Fruit fly (Drosophila melanogaster) whole organism, prepupa: ENCODE measurements around the gene CG11367.

Source experiments
- Blimp-1 ChIP-seq: fragments of 200-800 bp; sonication (Bioruptor generic); optimal IDR thresholded peaks from 3 replicates; lab custom pipeline; 2017; ENCODE audit warnings: missing biosample characterization, missing genetic modification characterization, mild to moderate bottlenecking, moderate library complexity, missing genetic modification reagents
- CG10669 ChIP-seq: fragments of 200-800 bp; sonication (Bioruptor generic); optimal IDR thresholded peaks from 3 replicates; lab custom pipeline; 2018; ENCODE audit warnings: missing biosample characterization, mild to moderate bottlenecking, missing genetic modification characterization, moderate library complexity
- CG11294 ChIP-seq: fragments of 200-800 bp; sonication (Bioruptor generic); IDR thresholded peaks from 2 replicates; pipeline ENCODE4 v1.3.6; 2022; ENCODE audit warnings: missing biosample characterization, missing genetic modification characterization
- CG11762 ChIP-seq: fragments of 200-800 bp; sonication (Bioruptor generic); optimal IDR thresholded peaks from 3 replicates; lab custom pipeline; 2016; ENCODE audit warnings: missing biosample characterization, missing genetic modification characterization; ENCODE audit not compliant: insufficient read depth
- CG11902 ChIP-seq: fragments of 200-800 bp; sonication (Bioruptor generic); optimal IDR thresholded peaks from 3 replicates; lab custom pipeline; 2016; ENCODE audit warnings: missing biosample characterization, missing genetic modification characterization
- CG15336 ChIP-seq: fragments of 200-800 bp; sonication (Bioruptor generic); IDR thresholded peaks from 2 replicates; pipeline ENCODE4 v1.3.6; 2022; ENCODE audit warnings: missing biosample characterization, missing genetic modification characterization
- CG1621 ChIP-seq: fragments of 200-800 bp; sonication (Bioruptor generic); optimal IDR thresholded peaks from 3 replicates; lab custom pipeline; 2018; ENCODE audit warnings: missing biosample characterization, mild to moderate bottlenecking, missing genetic modification characterization
- CG16779 ChIP-seq: fragments of 200-800 bp; sonication (Bioruptor generic); optimal IDR thresholded peaks from 3 replicates; lab custom pipeline; 2017; ENCODE audit warnings: missing biosample characterization, mild to moderate bottlenecking, missing genetic modification characterization
- CG3032 ChIP-seq: fragments of 200-800 bp; optimal IDR thresholded peaks from 2 replicates; lab custom pipeline; 2019; ENCODE audit warnings: missing biosample characterization, mild to moderate bottlenecking, missing genetic modification characterization, moderate library complexity
- CG31627 ChIP-seq: fragments of 200-800 bp; sonication (Bioruptor generic); optimal IDR thresholded peaks from 3 replicates; lab custom pipeline; 2016; ENCODE audit warnings: missing biosample characterization, missing genetic modification characterization
- CG32006 ChIP-seq: fragments of 200-800 bp; sonication (Bioruptor generic); optimal IDR thresholded peaks from 3 replicates; lab custom pipeline; 2017; ENCODE audit warnings: missing biosample characterization, mild to moderate bottlenecking, missing genetic modification characterization
- CG34406 ChIP-seq: fragments of 200-800 bp; sonication (Bioruptor generic); optimal IDR thresholded peaks from 3 replicates; lab custom pipeline; 2016; ENCODE audit warnings: missing biosample characterization, missing genetic modification characterization
- CG3919 ChIP-seq: fragments of 200-800 bp; sonication (Bioruptor generic); optimal IDR thresholded peaks from 3 replicates; lab custom pipeline; 2016; ENCODE audit warnings: missing biosample characterization, missing genetic modification characterization
- CG6163 ChIP-seq: fragments of 200-800 bp; sonication (Bioruptor generic); IDR thresholded peaks from 3 replicates; pipeline ENCODE4 v1.3.6; 2022; ENCODE audit warnings: missing biosample characterization, missing genetic modification characterization
- CG6792 ChIP-seq: fragments of 200-800 bp; sonication (Bioruptor generic); optimal IDR thresholded peaks from 3 replicates; lab custom pipeline; 2016; ENCODE audit warnings: missing biosample characterization, missing genetic modification characterization
- CG6854 ChIP-seq: fragments of 200-800 bp; sonication (Bioruptor generic); optimal IDR thresholded peaks from 2 replicates; lab custom pipeline; 2017; ENCODE audit warnings: missing biosample characterization, mild to moderate bottlenecking, missing genetic modification characterization
- CG7368 ChIP-seq: fragments of 200-800 bp; sonication (Bioruptor generic); optimal IDR thresholded peaks from 3 replicates; lab custom pipeline; 2016; ENCODE audit warnings: missing biosample characterization, missing genetic modification characterization
- CG8119 ChIP-seq: fragments of 200-800 bp; sonication (Bioruptor generic); IDR thresholded peaks from 3 replicates; pipeline ENCODE4 v1.3.6; 2022; ENCODE audit warnings: missing biosample characterization, missing genetic modification characterization
- CG8632 ChIP-seq: fragments of 200-800 bp; sonication (Bioruptor generic); optimal IDR thresholded peaks from 3 replicates; lab custom pipeline; 2016; ENCODE audit warnings: missing biosample characterization, missing genetic modification characterization
- CG9139 ChIP-seq: fragments of 200-800 bp; sonication (Bioruptor generic); optimal IDR thresholded peaks from 3 replicates; lab custom pipeline; 2017; ENCODE audit warnings: missing biosample characterization, mild to moderate bottlenecking, missing genetic modification characterization
- Eip75B ChIP-seq: fragments of 200-800 bp; sonication (Bioruptor generic); optimal IDR thresholded peaks from 3 replicates; lab custom pipeline; 2016; ENCODE audit warnings: missing biosample characterization, missing genetic modification characterization
- Eip78C ChIP-seq: fragments of 200-800 bp; sonication (Bioruptor generic); peaks from one replicate; lab custom pipeline; 2016; ENCODE audit warnings: missing biosample characterization, missing genetic modification characterization
- Ets21C ChIP-seq: fragments of 200-800 bp; sonication (Bioruptor generic); optimal IDR thresholded peaks from 3 replicates; lab custom pipeline; 2016; ENCODE audit warnings: missing biosample characterization, missing genetic modification characterization
- Hr39 ChIP-seq: fragments of 200-800 bp; sonication (Bioruptor generic); optimal IDR thresholded peaks from 2 replicates; lab custom pipeline; 2016; ENCODE audit warnings: missing biosample characterization, missing genetic modification characterization
- Hr4 ChIP-seq: fragments of 200-800 bp; sonication (Bioruptor generic); optimal IDR thresholded peaks from 3 replicates; lab custom pipeline; 2016; ENCODE audit warnings: missing biosample characterization, missing genetic modification characterization
- Lpt ChIP-seq: fragments of 200-800 bp; sonication (Bioruptor generic); optimal IDR thresholded peaks from 3 replicates; lab custom pipeline; 2016; ENCODE audit warnings: missing biosample characterization, missing genetic modification characterization
- OdsH ChIP-seq: fragments of 200-800 bp; sonication (Bioruptor generic); optimal IDR thresholded peaks from 3 replicates; lab custom pipeline; 2016; ENCODE audit warnings: missing biosample characterization, missing genetic modification characterization
- Smox ChIP-seq: fragments of 200-800 bp; sonication (Bioruptor generic); optimal IDR thresholded peaks from 3 replicates; lab custom pipeline; 2016; ENCODE audit warnings: missing biosample characterization, missing genetic modification characterization
- Sox102F ChIP-seq: fragments of 200-800 bp; sonication (Bioruptor generic); optimal IDR thresholded peaks from 2 replicates; lab custom pipeline; 2016; ENCODE audit warnings: missing biosample characterization, mild to moderate bottlenecking, missing genetic modification characterization
- Sox14 ChIP-seq: fragments of 200-800 bp; sonication (Bioruptor generic); optimal IDR thresholded peaks from 3 replicates; lab custom pipeline; 2016; ENCODE audit warnings: missing biosample characterization, missing genetic modification characterization
- achi ChIP-seq: fragments of 200-800 bp; sonication (Bioruptor generic); optimal IDR thresholded peaks from 3 replicates; lab custom pipeline; 2016; ENCODE audit warnings: missing biosample characterization, missing genetic modification characterization
- dsx ChIP-seq: fragments of 200-800 bp; optimal IDR thresholded peaks from 3 replicates; lab custom pipeline; 2019; ENCODE audit warnings: missing biosample characterization, mild to moderate bottlenecking, missing genetic modification characterization, moderate library complexity; ENCODE audit not compliant: poor library complexity, severe bottlenecking
- eg ChIP-seq: fragments of 200-800 bp; sonication (Bioruptor generic); IDR thresholded peaks from 3 replicates; pipeline ENCODE4 v1.3.6; 2022; ENCODE audit warnings: missing biosample characterization, missing genetic modification characterization
- fd59A ChIP-seq: fragments of 200-800 bp; sonication (Bioruptor generic); optimal IDR thresholded peaks from 2 replicates; lab custom pipeline; 2017; ENCODE audit warnings: missing biosample characterization, mild to moderate bottlenecking, missing genetic modification characterization, missing genetic modification reagents
- fkh ChIP-seq: fragments of 200-800 bp; sonication (Bioruptor generic); optimal IDR thresholded peaks from 3 replicates; lab custom pipeline; 2017; ENCODE audit warnings: missing biosample characterization, mild to moderate bottlenecking, missing genetic modification characterization, moderate library complexity
- lz ChIP-seq: fragments of 200-800 bp; sonication (Bioruptor generic); optimal IDR thresholded peaks from 3 replicates; lab custom pipeline; 2016; ENCODE audit warnings: missing biosample characterization, missing genetic modification characterization
- pdm3 ChIP-seq: fragments of 200-800 bp; sonication (Bioruptor generic); optimal IDR thresholded peaks from 3 replicates; lab custom pipeline; 2016; ENCODE audit warnings: missing biosample characterization, missing genetic modification characterization
- svp ChIP-seq: fragments of 200-800 bp; sonication (Bioruptor generic); peaks from one replicate; lab custom pipeline; 2016; ENCODE audit warnings: missing biosample characterization, missing genetic modification characterization
- topi ChIP-seq: fragments of 200-800 bp; sonication (Bioruptor generic); optimal IDR thresholded peaks from 3 replicates; lab custom pipeline; 2016; ENCODE audit warnings: missing biosample characterization, missing genetic modification characterization

Gene CG11367

dm6 chr3L:22741389-22742120 is 13.6 kb downstream of the CG11367 start, which contains the start of gene CG7369 (continued):
- TF ChIP-seq CG8632 (GFP tag; lab: Kevin White, UChicago) (peak; percentile 84), CG16779 (tag; lab: Kevin White, UChicago) (peak; percentile 57), Blimp-1 (peak; percentile 72), CG11294 (GFP tag; lab: Robert Waterston, UW) (peak; percentile 82), CG7368 (GFP tag; lab: Kevin White, UChicago) (peak; percentile 72), CG34406 (GFP tag; lab: Kevin White, UChicago) (peak; percentile 86), Hr39 (peak; percentile 83), achi (GFP tag; lab: Kevin White, UChicago) (peak; percentile 86), Ets21C (GFP tag; lab: Kevin White, UChicago) (peak; percentile 83), Eip75B (GFP tag; lab: Kevin White, UChicago) (peak; percentile 76), CG32006 (peak; percentile 85), Hr4 (GFP tag; lab: Kevin White, UChicago) (peak; percentile 85), eg (GFP tag; lab: Robert Waterston, UW) (peak; percentile 84), CG3032 (tag; lab: Kevin White, UChicago) (peak; percentile 85), Lpt (GFP tag; lab: Kevin White, UChicago) (peak; percentile 46), CG10669 (GFP tag; lab: Kevin White, UChicago) (peak; percentile 83), pdm3 (GFP tag; lab: Kevin White, UChicago) (peak; percentile 85), topi (GFP tag; lab: Kevin White, UChicago) (peak; percentile 86), CG11902 (GFP tag; lab: Kevin White, UChicago) (peak; percentile 84), Sox14 (GFP tag; lab: Kevin White, UChicago) (peak; percentile 81), CG8119 (GFP tag; lab: Robert Waterston, UW) (peak; percentile 70), CG11762 (GFP tag; lab: Kevin White, UChicago) (peak; percentile 82), OdsH (GFP tag; lab: Kevin White, UChicago) (peak; percentile 90), CG1621 (peak; percentile 60), svp (GFP tag; lab: Kevin White, UChicago) (peak; percentile 94), Smox (GFP tag; lab: Kevin White, UChicago) (peak; percentile 88), fkh (peak; percentile 93), lz (peak; percentile 88), CG6163 (GFP tag; lab: Robert Waterston, UW) (peak; percentile 86), CG6792 (GFP tag; lab: Kevin White, UChicago) (peak; percentile 85), CG9139 (GFP tag; lab: Kevin White, UChicago) (peak; percentile 43), Eip78C (GFP tag; lab: Kevin White, UChicago) (peak; percentile 93), CG31627 (GFP tag; lab: Kevin White, UChicago) (peak; percentile 89), Sox102F (GFP tag; lab: Kevin White, UChicago) (peak; percentile 86), CG6854 (GFP tag; lab: Kevin White, UChicago) (peak; percentile 14)

- TF ChIP-seq Eip75B (GFP tag; lab: Kevin White, UChicago): peak; percentile 30
- TF ChIP-seq CG1621: peak; percentile 13
- TF ChIP-seq dsx (GFP tag; lab: Kevin White, UChicago): peak; percentile 92
- 0 out of 2 replicates have a peak, but pooled peaks have one; percentile 7 for TF ChIP-seq CG15336 (GFP tag; lab: Robert Waterston, UW)
- no peak for TF ChIP-seq CG3919 (GFP tag; lab: Kevin White, UChicago)
- TF ChIP-seq eg (GFP tag; lab: Robert Waterston, UW): 0 out of 3 replicates have a peak, but pooled peaks have one; percentile 26
- TF ChIP-seq fd59A (GFP tag; lab: Kevin White, UChicago): no peak
These were observed 14.2 kb downstream of the CG11367 start for dm6 chr3L:22742121-22742531.
